Worm (Caenorhabditis elegans): ENCODE results near the gene bus-8B.

DNA sequence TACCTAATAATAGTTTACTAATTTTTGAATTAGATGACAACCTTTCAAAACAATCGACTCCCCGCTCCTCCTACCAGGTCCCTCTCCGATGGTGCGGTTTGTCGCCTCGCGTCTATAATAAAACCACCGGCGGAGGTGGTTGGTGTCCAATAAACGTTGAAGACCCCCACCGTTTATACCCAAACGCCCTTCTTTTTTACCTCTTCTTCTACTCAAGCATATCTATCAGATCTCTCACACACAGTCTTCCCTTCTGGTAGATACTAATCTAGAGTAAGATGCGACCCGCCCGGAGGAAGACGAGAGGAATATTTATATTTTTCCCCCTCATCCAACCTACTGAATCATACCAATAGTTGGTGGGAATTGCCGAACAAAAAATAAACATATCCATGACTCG, 14.3 kb upstream of the bus-8B start:
- TF ChIP-seq ama-1 (optimal IDR thresholded peaks at IDR 0.05): no peak
- no peak for TF ChIP-seq ama-1 (GFP tag; optimal IDR thresholded peaks at IDR 0.05)
- no peak for TF ChIP-seq F52B5.7 (tag; optimal IDR thresholded peaks at IDR 0.05)
- no peak for TF ChIP-seq dpff-1 (tag; optimal IDR thresholded peaks at IDR 0.05)
- no peak for TF ChIP-seq ceh-27 (GFP tag; optimal IDR thresholded peaks at IDR 0.05)
- TF ChIP-seq ztf-3 (GFP tag; optimal IDR thresholded peaks at IDR 0.05): no peak

Measured in whole organism, young adult.